Worm (Caenorhabditis elegans) whole organism, L1 larva: ENCODE results near the gene F31E8.4.
A peak's percentile ranks its signal among the peaks of the same experiment; 100 is the strongest.

ENCODE experiments used
- C04F5.9 ChIP-seq: sonication (generic microtip); optimal IDR thresholded peaks from 2 replicates; lab custom pipeline; 2016; ENCODE audit warnings: missing genetic modification characterization, missing compliant biosample characterization
- C34B4.2 ChIP-seq: sonication (generic microtip); optimal IDR thresholded peaks from 2 replicates; lab custom pipeline; 2017; ENCODE audit warnings: mild to moderate bottlenecking, missing genetic modification characterization, missing compliant biosample characterization
- F16B12.6 ChIP-seq: fragments of 150-350 bp; optimal IDR thresholded peaks from 2 replicates; lab custom pipeline; 2014; ENCODE audit warnings: missing biosample characterization, missing genetic modification characterization
- Y116A8C.19 ChIP-seq: sonication (generic microtip); optimal IDR thresholded peaks from 2 replicates; lab custom pipeline; 2016; ENCODE audit warnings: missing compliant biosample characterization, missing genetic modification characterization, borderline replicate concordance
- aha-1 ChIP-seq: fragments of 150-350 bp; optimal IDR thresholded peaks from 2 replicates; lab custom pipeline; 2014; ENCODE audit warnings: missing biosample characterization, missing genetic modification characterization
- alr-1 ChIP-seq: fragments of 200-800 bp; sonication (Bioruptor generic); optimal IDR thresholded peaks from 2 replicates; lab custom pipeline; 2018; ENCODE audit warnings: borderline replicate concordance, mild to moderate bottlenecking, missing genetic modification characterization, missing compliant biosample characterization
- aly-2 ChIP-seq: fragments of 150-350 bp; optimal IDR thresholded peaks from 2 replicates; lab custom pipeline; 2014; ENCODE audit warnings: missing biosample characterization, missing genetic modification characterization
- blmp-1 ChIP-seq: fragments of 150-350 bp; optimal IDR thresholded peaks from 2 replicates; lab custom pipeline; 2014; ENCODE audit warnings: missing biosample characterization, missing genetic modification characterization
- ceh-63 ChIP-seq: fragments of 200-800 bp; sonication (Bioruptor generic); optimal IDR thresholded peaks from 2 replicates; lab custom pipeline; 2018; ENCODE audit warnings: mild to moderate bottlenecking, missing genetic modification characterization, missing compliant biosample characterization
- dpl-1 ChIP-seq, 3 experiments: fragments of 150-350 bp in 2 of 3; sonication (generic microtip) in 1 of 3; optimal IDR thresholded peaks; 2 replicates each; lab custom pipeline; 2014 to 2017; ENCODE audit warnings: missing biosample characterization in 3 of 3, missing genetic modification characterization in 3 of 3, missing genetic modification reagents in 3 of 3
- efl-1 ChIP-seq, 4 experiments: fragments of 150-350 bp; optimal IDR thresholded peaks in 3 of 4; peaks in 1 of 4; 1 replicate in 1 of 4; 2 replicates in 3 of 4; lab custom pipeline; 2014; ENCODE audit warnings: missing biosample characterization in 2 of 4, missing genetic modification characterization in 2 of 4, missing genetic modification reagents in 2 of 4
- fkh-10 ChIP-seq: sonication (generic microtip); optimal IDR thresholded peaks from 2 replicates; lab custom pipeline; 2017; ENCODE audit warnings: missing biosample characterization, missing genetic modification reagents, missing genetic modification characterization
- fkh-8 ChIP-seq: sonication (generic microtip); optimal IDR thresholded peaks from 2 replicates; lab custom pipeline; 2016; ENCODE audit warnings: mild to moderate bottlenecking, missing genetic modification characterization, missing compliant biosample characterization
- grh-1 ChIP-seq: fragments of 200-800 bp; sonication (Bioruptor generic); IDR thresholded peaks from 2 replicates; pipeline ENCODE4 v1.3.6; 2022; ENCODE audit warnings: missing genetic modification reagents, missing genetic modification characterization, missing compliant biosample characterization
- hpl-2 ChIP-seq: fragments of 150-350 bp; optimal IDR thresholded peaks from 2 replicates; lab custom pipeline; 2014; ENCODE audit warnings: missing biosample characterization, missing genetic modification reagents, missing genetic modification characterization
- irx-1 ChIP-seq: sonication (generic microtip); optimal IDR thresholded peaks from 2 replicates; lab custom pipeline; 2016; ENCODE audit warnings: missing genetic modification characterization, missing compliant biosample characterization
- lin-14 ChIP-seq: fragments of 200-800 bp; sonication (Bioruptor generic); optimal IDR thresholded peaks from 2 replicates; lab custom pipeline; 2018; ENCODE audit warnings: mild to moderate bottlenecking, missing genetic modification characterization, moderate library complexity, missing compliant biosample characterization
- lir-3 ChIP-seq: sonication (generic microtip); optimal IDR thresholded peaks from 2 replicates; lab custom pipeline; 2016; ENCODE audit warnings: mild to moderate bottlenecking, missing genetic modification characterization, moderate library complexity, missing compliant biosample characterization; ENCODE audit not compliant: poor library complexity
- lsy-2 ChIP-seq, 2 experiments: fragments of 150-350 bp; optimal IDR thresholded peaks; 2 replicates each; lab custom pipeline; 2014; ENCODE audit warnings: missing biosample characterization in 2 of 2, missing genetic modification characterization in 2 of 2
- mdl-1 ChIP-seq, 2 experiments: fragments of 150-350 bp; optimal IDR thresholded peaks; 2 replicates each; lab custom pipeline; 2014 to 2017; ENCODE audit warnings: missing biosample characterization in 2 of 2, missing genetic modification characterization in 2 of 2, inconsistent platforms in 1 of 2
- mep-1 ChIP-seq: fragments of 150-350 bp; optimal IDR thresholded peaks from 2 replicates; lab custom pipeline; 2014; ENCODE audit warnings: missing biosample characterization, missing genetic modification characterization
- nhr-12 ChIP-seq: sonication (generic microtip); optimal IDR thresholded peaks from 2 replicates; lab custom pipeline; 2017; ENCODE audit warnings: missing biosample characterization, missing genetic modification characterization
- nhr-237 ChIP-seq: fragments of 150-350 bp; optimal IDR thresholded peaks from 2 replicates; lab custom pipeline; 2014; ENCODE audit warnings: missing biosample characterization, missing genetic modification characterization
- nhr-84 ChIP-seq: sonication (generic microtip); optimal IDR thresholded peaks from 2 replicates; lab custom pipeline; 2017; ENCODE audit warnings: missing biosample characterization, missing genetic modification characterization
- nhr-85 ChIP-seq: sonication (generic microtip); peaks from one replicate; lab custom pipeline; 2016; ENCODE audit warnings: missing genetic modification characterization, inconsistent platforms, missing compliant biosample characterization
- nhr-90 ChIP-seq: sonication (generic microtip); optimal IDR thresholded peaks from 2 replicates; lab custom pipeline; 2016; ENCODE audit warnings: mild to moderate bottlenecking, missing genetic modification characterization, missing compliant biosample characterization; ENCODE audit not compliant: poor library complexity
- pqm-1 ChIP-seq: sonication (generic microtip); optimal IDR thresholded peaks from 3 replicates; lab custom pipeline; 2017; ENCODE audit warnings: missing biosample characterization, missing genetic modification characterization
- rnt-1 ChIP-seq: sonication (generic microtip); optimal IDR thresholded peaks from 2 replicates; lab custom pipeline; 2016; ENCODE audit warnings: mild to moderate bottlenecking, missing genetic modification characterization, moderate library complexity, missing compliant biosample characterization
- snu-23 ChIP-seq: sonication (generic microtip); optimal IDR thresholded peaks from 2 replicates; lab custom pipeline; 2016; ENCODE audit warnings: missing genetic modification characterization, missing compliant biosample characterization
- sox-4 ChIP-seq: sonication (generic microtip); optimal IDR thresholded peaks from 2 replicates; lab custom pipeline; 2016; ENCODE audit warnings: missing genetic modification characterization, missing compliant biosample characterization
- unc-30 ChIP-seq: sonication (generic microtip); optimal IDR thresholded peaks from 2 replicates; lab custom pipeline; 2017; ENCODE audit warnings: missing biosample characterization, missing genetic modification characterization
- unc-62 ChIP-seq: fragments of 150-350 bp; optimal IDR thresholded peaks from 2 replicates; lab custom pipeline; 2014; ENCODE audit warnings: missing biosample characterization, missing genetic modification reagents, missing genetic modification characterization
- xbp-1 ChIP-seq: sonication (generic microtip); optimal IDR thresholded peaks from 2 replicates; lab custom pipeline; 2016; ENCODE audit warnings: missing genetic modification characterization, missing compliant biosample characterization
- zip-4 ChIP-seq: fragments of 200-800 bp; sonication (Bioruptor generic); optimal IDR thresholded peaks from 2 replicates; lab custom pipeline; 2018; ENCODE audit warnings: mild to moderate bottlenecking, missing genetic modification characterization, moderate library complexity, missing compliant biosample characterization
- ztf-11 ChIP-seq, 2 experiments: sonication (generic microtip); optimal IDR thresholded peaks; 2 replicates each; lab custom pipeline; 2016 to 2017; ENCODE audit warnings: missing genetic modification characterization in 2 of 2, missing biosample characterization in 1 of 2, missing compliant biosample characterization in 1 of 2
- ztf-4 ChIP-seq: fragments of 150-350 bp; optimal IDR thresholded peaks from 2 replicates; lab custom pipeline; 2014; ENCODE audit warnings: missing biosample characterization, missing genetic modification characterization

The F31E8.4 gene

DNA sequence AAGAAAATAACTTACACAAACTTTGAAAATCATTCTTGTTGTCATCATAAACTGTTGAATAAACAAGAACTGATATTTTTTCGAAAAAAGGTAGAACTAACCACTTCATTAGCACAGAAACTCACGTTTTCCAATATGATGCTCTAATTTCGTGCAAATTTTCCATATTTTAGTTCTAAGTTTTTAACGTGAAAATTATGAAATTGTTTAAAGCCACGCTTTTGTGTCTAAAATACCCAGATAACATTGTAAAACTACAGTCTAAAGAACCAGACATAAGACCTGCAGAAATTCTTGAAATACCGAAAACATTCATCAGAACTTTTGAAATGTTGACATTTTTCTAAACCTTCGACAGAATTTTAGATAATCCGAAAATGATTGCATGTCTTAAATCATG, 7.2 kb upstream of the F31E8.4 start, which contains the start of gene F31E8.5:
TSS of gene F31E8.5 (minus strand) at position 101 of the 400 bp plus-strand sequence.
- no peak for TF ChIP-seq lir-3 (tag; lab: Kevin White, UChicago)
- no peak for TF ChIP-seq fkh-10 (GFP tag; lab: Kevin White, UChicago)
- TF ChIP-seq ztf-11 (tag; optimal IDR thresholded peaks at IDR 0.05; lab: Kevin White, UChicago) = no peak
- no peak for TF ChIP-seq dpl-1 (GFP tag; optimal IDR thresholded peaks at IDR 0.05; lab: Kevin White, UChicago)
- TF ChIP-seq C04F5.9 (tag; lab: Kevin White, UChicago) = no peak
- TF ChIP-seq mep-1 (tag; lab: Kevin White, UChicago) = no peak
- TF ChIP-seq ceh-63 = no peak
- TF ChIP-seq nhr-12 (tag; lab: Kevin White, UChicago) = no peak
- no peak for TF ChIP-seq blmp-1 (tag; lab: Kevin White, UChicago)
- no peak for TF ChIP-seq aly-2 (tag; lab: Kevin White, UChicago)
- no peak for TF ChIP-seq pqm-1 (tag; lab: Kevin White, UChicago)
- TF ChIP-seq ztf-4 (tag; lab: Kevin White, UChicago) = no peak
- no peak for TF ChIP-seq Y116A8C.19 (tag; lab: Kevin White, UChicago)
- no peak for TF ChIP-seq hpl-2
- TF ChIP-seq nhr-84 (tag; lab: Kevin White, UChicago) = no peak
- no peak for TF ChIP-seq alr-1 (tag; lab: Kevin White, UChicago)
- TF ChIP-seq aha-1 (tag; lab: Kevin White, UChicago) = no peak

DNA sequence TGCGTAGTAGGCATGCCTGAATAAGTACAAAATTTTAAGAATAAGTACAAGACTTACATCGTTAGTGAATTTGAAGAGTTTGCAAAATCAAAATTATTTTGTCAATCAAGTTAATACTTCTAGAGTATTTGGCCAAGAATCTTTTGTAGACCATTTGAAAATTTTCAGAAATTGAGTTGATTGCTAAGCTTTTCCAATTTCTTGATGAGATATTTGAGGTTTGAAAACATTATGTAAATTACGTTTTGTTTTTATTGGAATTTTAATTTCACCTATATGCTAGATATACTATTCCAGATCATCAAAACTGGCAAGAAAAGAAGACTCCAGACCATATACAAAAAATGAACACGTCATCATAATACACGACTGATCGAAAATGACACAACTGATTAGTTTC, 3.1 kb upstream of the F31E8.4 start, which contains the start of gene tab-1:
TSS of gene tab-1 (plus strand) at position 301 of the 400 bp plus-strand sequence.
- TF ChIP-seq snu-23 (GFP tag; lab: Kevin White, UChicago) = no peak
- TF ChIP-seq irx-1 = no peak
- no peak for TF ChIP-seq F16B12.6 (tag; lab: Kevin White, UChicago)
- no peak for TF ChIP-seq fkh-8
- no peak for TF ChIP-seq ceh-63
- TF ChIP-seq nhr-237 = no peak
- no peak for TF ChIP-seq ztf-11 (tag; optimal IDR thresholded peaks at IDR 0.05; lab: Kevin White, UChicago)
- TF ChIP-seq nhr-90 (tag; lab: Kevin White, UChicago) = no peak
- TF ChIP-seq grh-1 (GFP tag; lab: Robert Waterston, UW) = no peak
- TF ChIP-seq C04F5.9 (tag; lab: Kevin White, UChicago) = no peak
- TF ChIP-seq fkh-10 (GFP tag; lab: Kevin White, UChicago) = no peak
- TF ChIP-seq nhr-85 (tag; lab: Kevin White, UChicago) = no peak
- TF ChIP-seq unc-30 (tag; lab: Kevin White, UChicago) = no peak
- TF ChIP-seq C34B4.2 (tag; lab: Kevin White, UChicago) = no peak

- TF ChIP-seq sox-4 (tag; lab: Kevin White, UChicago) (no peak), unc-62 (no peak), ztf-11 (tag; optimal IDR thresholded peaks at IDR 0.05; lab: Kevin White, UChicago) (no peak), hpl-2 (no peak), snu-23 (GFP tag; lab: Kevin White, UChicago) (no peak), lsy-2 (tag; optimal IDR thresholded peaks at IDR 0.05; lab: Kevin White, UChicago) (no peak), fkh-8 (no peak), zip-4 (no peak), xbp-1 (no peak), fkh-10 (GFP tag; lab: Kevin White, UChicago) (no peak), F16B12.6 (tag; lab: Kevin White, UChicago) (no peak)
Measured at ce11 chrII:6801262-6801661, 1.3 kb upstream of the F31E8.4 start.

- TF ChIP-seq alr-1 (tag; lab: Kevin White, UChicago) (no peak), blmp-1 (tag; lab: Kevin White, UChicago) (peak; percentile 52)
- TF ChIP-seq, all 84 proteins: peak for 1
Measured at ce11 chrII:6791891-6792290, 8.1 kb downstream of the F31E8.4 start, which contains the start of gene T13C2.2. Gene T13C2.2, plus strand, starts transcription at chrII:6792191.

ce11 chrII:6788672-6789298, 11.2 kb downstream of the F31E8.4 start, which contains the start of gene T13C2.3:
Gene T13C2.3, plus strand, starts transcription at chrII:6789248.
- peak; percentile 6 for TF ChIP-seq rnt-1
- TF ChIP-seq mdl-1 (tag; optimal IDR thresholded peaks at IDR 0.05; lab: Kevin White, UChicago) = no peak
- no peak for TF ChIP-seq efl-1 (optimal IDR thresholded peaks at IDR 0.05; lab: Kevin White, UChicago)
- TF ChIP-seq efl-1 (GFP tag; optimal IDR thresholded peaks at IDR 0.05 in 1 of 2; lab: Kevin White, UChicago) = peak in 1 of 2 experiments; percentile 9
- TF ChIP-seq lin-14 = peak; percentile 31
